Fruit fly (Drosophila melanogaster) whole organism, embryonic: ENCODE measurements around the gene CG14269.

Experiments used
- BEAF-32 ChIP-seq: fragments of 200-800 bp; sonication (Bioruptor generic); optimal IDR thresholded peaks from 3 replicates; lab custom pipeline; 2017; ENCODE audit warnings: missing biosample characterization, missing genetic modification characterization, mild to moderate bottlenecking, moderate library complexity, missing genetic modification reagents
- CG1024 ChIP-seq: fragments of 200-800 bp; sonication (Bioruptor generic); IDR thresholded peaks from 2 replicates; pipeline ENCODE4 v1.3.6; 2022; ENCODE audit warnings: missing biosample characterization, missing genetic modification characterization
- CG10543 ChIP-seq: fragments of 200-800 bp; sonication (Bioruptor generic); optimal IDR thresholded peaks from 3 replicates; lab custom pipeline; 2017; ENCODE audit warnings: missing biosample characterization, mild to moderate bottlenecking, missing genetic modification characterization, moderate library complexity
- CG10565 ChIP-seq: fragments of 200-800 bp; sonication (Bioruptor generic); optimal IDR thresholded peaks from 3 replicates; lab custom pipeline; 2016; ENCODE audit warnings: missing biosample characterization, mild to moderate bottlenecking, missing genetic modification characterization
- CG11085 ChIP-seq: fragments of 200-800 bp; sonication (Bioruptor generic); IDR thresholded peaks from 2 replicates; pipeline ENCODE4 v1.3.6; 2022; ENCODE audit warnings: missing biosample characterization, missing genetic modification characterization
- CG11504 ChIP-seq: fragments of 200-800 bp; sonication (Bioruptor generic); optimal IDR thresholded peaks from 3 replicates; lab custom pipeline; 2019; ENCODE audit warnings: missing biosample characterization, mild to moderate bottlenecking, missing genetic modification characterization, moderate library complexity
- CG14441 ChIP-seq: fragments of 200-800 bp; sonication (Bioruptor generic); IDR thresholded peaks from 2 replicates; pipeline ENCODE4 v1.3.6; 2022; ENCODE audit warnings: missing biosample characterization, missing genetic modification characterization
- CG16779 ChIP-seq: fragments of 200-800 bp; sonication (Bioruptor generic); IDR thresholded peaks from 2 replicates; pipeline ENCODE4 v1.3.6; 2022; ENCODE audit warnings: missing biosample characterization, missing genetic modification characterization
- CG17359 ChIP-seq: fragments of 200-800 bp; sonication (Bioruptor generic); optimal IDR thresholded peaks from 3 replicates; lab custom pipeline; 2018; ENCODE audit warnings: missing biosample characterization, mild to moderate bottlenecking, missing genetic modification characterization, moderate library complexity
- CG17802 ChIP-seq: fragments of 200-800 bp; sonication (Bioruptor generic); optimal IDR thresholded peaks from 2 replicates; lab custom pipeline; 2018; ENCODE audit warnings: missing biosample characterization, mild to moderate bottlenecking, missing genetic modification characterization, moderate library complexity
- CG17912 ChIP-seq: fragments of 200-800 bp; sonication (Bioruptor generic); optimal IDR thresholded peaks from 2 replicates; lab custom pipeline; 2018; ENCODE audit warnings: missing biosample characterization, mild to moderate bottlenecking, missing genetic modification characterization
- CG1792 ChIP-seq: fragments of 200-800 bp; sonication (Bioruptor generic); optimal IDR thresholded peaks from 2 replicates; lab custom pipeline; 2016; ENCODE audit warnings: missing biosample characterization, missing genetic modification characterization
- CG33213 ChIP-seq: fragments of 200-800 bp; sonication (Bioruptor generic); optimal IDR thresholded peaks from 3 replicates; lab custom pipeline; 2016; ENCODE audit warnings: missing biosample characterization, missing genetic modification characterization
- CG3847 ChIP-seq: fragments of 200-800 bp; sonication (Bioruptor generic); IDR thresholded peaks from 2 replicates; pipeline ENCODE4 v1.3.6; 2022; ENCODE audit warnings: missing biosample characterization, missing genetic modification characterization
- CG4360 ChIP-seq: fragments of 200-800 bp; sonication (Bioruptor generic); IDR thresholded peaks from 2 replicates; pipeline ENCODE4 v1.3.6; 2022; ENCODE audit warnings: missing biosample characterization, missing genetic modification characterization
- CG4707 ChIP-seq: fragments of 200-800 bp; sonication (Bioruptor generic); optimal IDR thresholded peaks from 2 replicates; lab custom pipeline; 2018; ENCODE audit warnings: missing biosample characterization, mild to moderate bottlenecking, missing genetic modification characterization, moderate library complexity
- CG6689 ChIP-seq: fragments of 200-800 bp; sonication (Bioruptor generic); IDR thresholded peaks from 2 replicates; pipeline ENCODE4 v1.3.6; 2022; ENCODE audit warnings: missing biosample characterization, missing genetic modification characterization
- CG6813 ChIP-seq: fragments of 200-800 bp; sonication (Bioruptor generic); optimal IDR thresholded peaks from 2 replicates; lab custom pipeline; 2017; ENCODE audit warnings: missing biosample characterization, missing genetic modification characterization, mild to moderate bottlenecking, moderate library complexity, missing genetic modification reagents
- CG6854 ChIP-seq: fragments of 200-800 bp; sonication (Bioruptor generic); optimal IDR thresholded peaks from 3 replicates; lab custom pipeline; 2017; ENCODE audit warnings: missing biosample characterization, mild to moderate bottlenecking, missing genetic modification characterization
- CG9727 ChIP-seq: fragments of 200-800 bp; sonication (Bioruptor generic); optimal IDR thresholded peaks from 3 replicates; lab custom pipeline; 2017; ENCODE audit warnings: missing biosample characterization, mild to moderate bottlenecking, missing genetic modification characterization
- Camta ChIP-seq: fragments of 200-800 bp; sonication (Bioruptor generic); optimal IDR thresholded peaks from 2 replicates; lab custom pipeline; 2016; ENCODE audit warnings: missing biosample characterization, missing genetic modification characterization
- Deaf1 ChIP-seq: fragments of 200-800 bp; optimal IDR thresholded peaks from 3 replicates; lab custom pipeline; 2019; ENCODE audit warnings: missing biosample characterization, mild to moderate bottlenecking, missing genetic modification characterization, moderate library complexity
- E2f1 ChIP-seq: fragments of 200-800 bp; sonication (Bioruptor generic); IDR thresholded peaks from 2 replicates; pipeline ENCODE4 v1.3.6; 2022; ENCODE audit warnings: missing biosample characterization, missing genetic modification characterization
- Ets97D ChIP-seq: fragments of 200-800 bp; sonication (Bioruptor generic); optimal IDR thresholded peaks from 3 replicates; lab custom pipeline; 2016; ENCODE audit warnings: missing biosample characterization, missing genetic modification characterization
- HLH3B ChIP-seq: fragments of 200-800 bp; sonication (Bioruptor generic); IDR thresholded peaks from 2 replicates; pipeline ENCODE4 v1.3.6; 2022; ENCODE audit warnings: missing biosample characterization, missing genetic modification characterization
- Meics ChIP-seq: fragments of 200-800 bp; sonication (Bioruptor generic); optimal IDR thresholded peaks from 2 replicates; lab custom pipeline; 2017; ENCODE audit warnings: missing biosample characterization, mild to moderate bottlenecking, missing genetic modification characterization
- NFAT ChIP-seq: fragments of 200-800 bp; sonication (Bioruptor generic); IDR thresholded peaks from 2 replicates; pipeline ENCODE4 v1.3.6; 2022; ENCODE audit warnings: missing biosample characterization, missing genetic modification characterization
- Rx ChIP-seq: fragments of 200-800 bp; sonication (Bioruptor generic); IDR thresholded peaks from 2 replicates; pipeline ENCODE4 v1.3.6; 2022; ENCODE audit warnings: missing biosample characterization, missing genetic modification characterization
- Sox100B ChIP-seq: fragments of 200-800 bp; sonication (Bioruptor generic); optimal IDR thresholded peaks from 3 replicates; lab custom pipeline; 2018; ENCODE audit warnings: missing biosample characterization, mild to moderate bottlenecking, missing genetic modification characterization
- cad ChIP-seq: fragments of >200 bp; optimal IDR thresholded peaks from 2 replicates; lab custom pipeline; 2017; ENCODE audit warnings: missing biosample characterization, missing genetic modification characterization
- ci ChIP-seq: fragments of 200-800 bp; sonication (Bioruptor generic); IDR thresholded peaks from 3 replicates; pipeline ENCODE4 v1.3.6; 2022; ENCODE audit warnings: missing biosample characterization, missing genetic modification characterization
- crc ChIP-seq: fragments of 200-800 bp; sonication (Bioruptor generic); optimal IDR thresholded peaks from 2 replicates; lab custom pipeline; 2016; ENCODE audit warnings: missing biosample characterization, missing genetic modification characterization
- dimm ChIP-seq: fragments of 200-800 bp; sonication (Bioruptor generic); IDR thresholded peaks from 2 replicates; pipeline ENCODE4 v1.3.6; 2022; ENCODE audit warnings: missing biosample characterization, missing genetic modification characterization
- disco-r ChIP-seq: fragments of 200-800 bp; sonication (Bioruptor generic); optimal IDR thresholded peaks from 2 replicates; lab custom pipeline; 2016; ENCODE audit warnings: missing biosample characterization, missing genetic modification characterization
- hb ChIP-seq: fragments of 200-800 bp; sonication (Bioruptor generic); IDR thresholded peaks from 3 replicates; pipeline ENCODE4 v1.3.6; 2022; ENCODE audit warnings: missing biosample characterization, missing genetic modification characterization; ENCODE audit not compliant: partially characterized antibody
- insv ChIP-seq, 2 experiments: fragments of 200-800 bp; sonication (Bioruptor generic); optimal IDR thresholded peaks; 3 replicates each; lab custom pipeline; 2016 to 2018; ENCODE audit warnings: missing biosample characterization in 2 of 2, missing genetic modification characterization in 2 of 2
- jumu ChIP-seq: fragments of 200-800 bp; sonication (Bioruptor generic); optimal IDR thresholded peaks from 3 replicates; lab custom pipeline; 2016; ENCODE audit warnings: missing biosample characterization, missing genetic modification characterization
- lmd ChIP-seq: fragments of 200-800 bp; sonication (Bioruptor generic); IDR thresholded peaks from 2 replicates; pipeline ENCODE4 v1.3.6; 2022; ENCODE audit warnings: missing biosample characterization, missing genetic modification characterization
- lov ChIP-seq, 2 experiments: fragments of 200-800 bp in 1 of 2; fragments of >200 bp in 1 of 2; sonication (Bioruptor generic) in 1 of 2; IDR thresholded peaks in 1 of 2; optimal IDR thresholded peaks in 1 of 2; 2 replicates in 1 of 2; 3 replicates in 1 of 2; pipeline versions ENCODE4 v1.3.6 to Lab custom; 2017 to 2022; ENCODE audit warnings: missing biosample characterization in 1 of 2, missing genetic modification characterization in 1 of 2
- mirr ChIP-seq: fragments of 200-800 bp; sonication (Bioruptor generic); optimal IDR thresholded peaks from 3 replicates; lab custom pipeline; 2018; ENCODE audit warnings: missing biosample characterization, mild to moderate bottlenecking, missing genetic modification characterization
- nau ChIP-seq: fragments of 200-800 bp; sonication (Bioruptor generic); optimal IDR thresholded peaks from 3 replicates; lab custom pipeline; 2017; ENCODE audit warnings: missing biosample characterization, mild to moderate bottlenecking, missing genetic modification characterization, missing genetic modification reagents
- otp ChIP-seq: fragments of 200-800 bp; sonication (Bioruptor generic); IDR thresholded peaks from 3 replicates; pipeline ENCODE4, ENCODE4 v1.3.6; 2022; ENCODE audit warnings: missing biosample characterization, missing genetic modification characterization
- pan ChIP-seq, 4 experiments: fragments of >200 bp in 3 of 4; fragments of 200-800 bp in 1 of 4; sonication (Bioruptor generic) in 1 of 4; optimal IDR thresholded peaks in 3 of 4; IDR thresholded peaks in 1 of 4; 2 replicates each; pipeline versions ENCODE4 v1.3.6 to Lab custom; 2017 to 2022; ENCODE audit warnings: missing biosample characterization in 2 of 4, missing genetic modification characterization in 2 of 4, mixed read lengths in 1 of 4
- peb ChIP-seq: fragments of 200-800 bp; sonication (Bioruptor generic); IDR thresholded peaks from 2 replicates; pipeline ENCODE4 v1.3.6; 2022; ENCODE audit warnings: missing biosample characterization, missing genetic modification characterization
- pum ChIP-seq: fragments of 200-800 bp; sonication (Bioruptor generic); optimal IDR thresholded peaks from 2 replicates; lab custom pipeline; 2016; ENCODE audit warnings: missing biosample characterization, missing genetic modification characterization
- sima ChIP-seq: fragments of 200-800 bp; sonication (Bioruptor generic); optimal IDR thresholded peaks from 2 replicates; lab custom pipeline; 2016; ENCODE audit warnings: missing biosample characterization, missing genetic modification characterization
- slp2 ChIP-seq: fragments of 200-800 bp; sonication (Bioruptor generic); optimal IDR thresholded peaks from 2 replicates; lab custom pipeline; 2016; ENCODE audit warnings: missing biosample characterization, missing genetic modification characterization
- sob ChIP-seq: fragments of 200-800 bp; sonication (Bioruptor generic); IDR thresholded peaks from 2 replicates; pipeline ENCODE4 v1.3.6; 2022; ENCODE audit warnings: missing biosample characterization, missing genetic modification characterization
- tll ChIP-seq, 2 experiments: fragments of 200-800 bp in 1 of 2; fragments of >200 bp in 1 of 2; sonication (Bioruptor generic) in 1 of 2; optimal IDR thresholded peaks; 2 replicates each; lab custom pipeline; 2017 to 2019; ENCODE audit warnings: missing biosample characterization in 2 of 2, missing genetic modification characterization in 2 of 2, mild to moderate bottlenecking in 1 of 2, moderate library complexity in 1 of 2

CG14269 gene

DNA sequence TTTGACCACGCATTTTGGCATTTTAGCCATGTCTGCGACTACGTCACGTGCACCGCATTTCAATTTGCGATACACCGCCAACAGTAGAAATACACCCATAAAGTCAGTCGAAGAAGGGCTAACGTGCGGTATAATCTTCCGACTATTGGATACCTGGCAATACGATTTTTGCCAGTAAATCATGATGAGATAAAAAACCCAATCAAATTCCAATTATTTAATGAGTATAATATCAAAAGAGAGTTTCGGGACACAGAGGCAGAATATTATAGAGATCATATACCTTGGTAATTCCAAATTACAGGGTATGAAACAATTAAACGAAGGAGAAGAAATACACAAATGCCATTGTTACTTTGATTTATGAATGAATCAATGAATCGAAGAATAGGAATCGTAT lies 32.2 kb downstream of the CG14269 start (continued):
- TF ChIP-seq lmd (peak; percentile 36; the same call in 1 of the 2 replicates), CG1024 (GFP tag; lab: Robert Waterston, UW) (no peak), CG17912 (GFP tag; lab: Kevin White, UChicago) (no peak), CG11504 (tag; lab: Kevin White, UChicago) (peak; percentile 37), otp (GFP tag; lab: Robert Waterston, UW) (no peak)

DNA sequence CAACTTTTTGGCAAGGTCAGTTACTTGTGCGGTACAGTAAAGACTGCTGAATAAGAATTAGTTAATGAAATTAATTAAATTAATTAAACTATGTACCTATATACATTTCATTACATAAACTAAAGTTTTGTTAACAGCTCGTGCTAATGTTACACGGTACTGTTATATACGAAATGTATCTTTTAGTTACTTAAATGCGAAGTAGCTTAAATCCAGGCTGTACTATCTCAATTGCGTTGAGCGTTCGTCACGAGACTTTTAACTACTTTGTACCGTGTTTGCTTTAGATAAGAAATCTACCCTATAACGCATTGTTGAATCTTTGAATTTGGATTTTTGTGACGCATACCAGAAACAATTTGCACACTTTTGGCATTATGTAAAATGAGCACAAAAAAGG lies 36.3 kb downstream of the CG14269 start:
- TF ChIP-seq slp2 (GFP tag; lab: Kevin White, UChicago) = no peak
- no peak for TF ChIP-seq sob (GFP tag; lab: Robert Waterston, UW)
- no peak for TF ChIP-seq mirr (GFP tag; lab: Kevin White, UChicago)
- TF ChIP-seq Camta = no peak
- TF ChIP-seq NFAT (GFP tag; lab: Robert Waterston, UW) = no peak
- TF ChIP-seq nau = no peak
- peak; percentile 82 for TF ChIP-seq Meics (GFP tag; lab: Kevin White, UChicago)
- peak; percentile 57 for TF ChIP-seq CG9727
- TF ChIP-seq peb (GFP tag; lab: Robert Waterston, UW) = no peak
- no peak for TF ChIP-seq jumu
- TF ChIP-seq cad (GFP tag; lab: Kevin White, UChicago) = no peak
- TF ChIP-seq CG16779 (GFP tag; lab: Robert Waterston, UW) = no peak
- TF ChIP-seq insv (GFP tag; optimal IDR thresholded peaks at IDR 0.05; lab: Kevin White, UChicago) = no peak
- no peak for TF ChIP-seq CG33213 (GFP tag; lab: Kevin White, UChicago)
- TF ChIP-seq CG4707 (GFP tag; lab: Kevin White, UChicago) = no peak
- no peak for TF ChIP-seq pan (optimal IDR thresholded peaks at IDR 0.05; lab: Kevin White, UChicago)
- TF ChIP-seq pan (GFP tag; optimal IDR thresholded peaks at IDR 0.05 in 1 of 2, IDR thresholded peaks at IDR 0.05 in 1 of 2) = peak in 1 of 2 experiments; percentile 31
- TF ChIP-seq CG14441 (GFP tag; lab: Robert Waterston, UW) = no peak
- TF ChIP-seq BEAF-32 = no peak
- TF ChIP-seq CG1792 (GFP tag; lab: Kevin White, UChicago) = no peak
- no peak for TF ChIP-seq dimm (GFP tag; lab: Robert Waterston, UW)
- TF ChIP-seq CG6689 = peak; percentile 14; the same call in 1 of the 2 replicates
- peak; percentile 45 for TF ChIP-seq CG3847 (GFP tag; lab: Robert Waterston, UW)
- no peak for TF ChIP-seq Sox100B (GFP tag; lab: Kevin White, UChicago)
- no peak for TF ChIP-seq E2f1 (GFP tag; lab: Robert Waterston, UW)
- TF ChIP-seq CG6854 (GFP tag; lab: Kevin White, UChicago) = no peak
- no peak for TF ChIP-seq CG6813 (GFP tag; lab: Kevin White, UChicago)
- TF ChIP-seq crc (GFP tag; lab: Kevin White, UChicago) = no peak
- no peak for TF ChIP-seq CG17802 (tag; lab: Kevin White, UChicago)
- no peak for TF ChIP-seq ci (GFP tag; lab: Robert Waterston, UW)
- no peak for TF ChIP-seq Rx (GFP tag; lab: Robert Waterston, UW)
- TF ChIP-seq tll (GFP tag; optimal IDR thresholded peaks at IDR 0.05; lab: Kevin White, UChicago) = no peak
- no peak for TF ChIP-seq CG11085 (GFP tag; lab: Robert Waterston, UW)
- TF ChIP-seq CG17359 (tag; lab: Kevin White, UChicago) = peak; percentile 7
- no peak for TF ChIP-seq hb (GFP tag; lab: Robert Waterston, UW)
- TF ChIP-seq lov (optimal IDR thresholded peaks at IDR 0.05; lab: Kevin White, UChicago) = no peak
- no peak for TF ChIP-seq lov (GFP tag; IDR thresholded peaks at IDR 0.05; lab: Robert Waterston, UW)
- no peak for TF ChIP-seq disco-r (GFP tag; lab: Kevin White, UChicago)
- TF ChIP-seq CG4360 (GFP tag; lab: Robert Waterston, UW) = no peak
- no peak for TF ChIP-seq CG10543
- no peak for TF ChIP-seq pum (GFP tag; lab: Kevin White, UChicago)
- no peak for TF ChIP-seq Ets97D (GFP tag; lab: Kevin White, UChicago)
- no peak for TF ChIP-seq Deaf1 (tag; lab: Kevin White, UChicago)
- TF ChIP-seq sima (GFP tag; lab: Kevin White, UChicago) = no peak
- no peak for TF ChIP-seq HLH3B (GFP tag; lab: Robert Waterston, UW)
- no peak for TF ChIP-seq CG10565 (GFP tag; lab: Kevin White, UChicago)
